Worm (Caenorhabditis elegans) whole organism, mixed stage, embryonic: ENCODE results near the gene M176.4.

Experiments used
- elt-1 ChIP-seq: sonication (generic microtip); optimal IDR thresholded peaks from 2 replicates; lab custom pipeline; 2017; ENCODE audit warnings: missing genetic modification characterization, mild to moderate bottlenecking, missing compliant biosample characterization, antibody characterized with exemption, moderate library complexity, borderline replicate concordance; ENCODE audit not compliant: insufficient read depth
- mab-5 ChIP-seq: fragments of 150-350 bp; optimal IDR thresholded peaks from 2 replicates; lab custom pipeline; 2014; ENCODE audit warnings: missing biosample characterization, missing genetic modification characterization
- sem-2 ChIP-seq: fragments of 200-800 bp; sonication (Bioruptor generic); optimal IDR thresholded peaks from 2 replicates; lab custom pipeline; 2018; ENCODE audit warnings: mild to moderate bottlenecking, missing genetic modification characterization, missing compliant biosample characterization
- ztf-11 ChIP-seq: fragments of 150-350 bp; optimal IDR thresholded peaks from 2 replicates; lab custom pipeline; 2014; ENCODE audit warnings: missing biosample characterization, missing genetic modification characterization

ce11 chrII:9403846-9404245 is 14.3 kb upstream of the M176.4 start, which contains the start of gene Y51B9A.5:
- TF ChIP-seq mab-5 (tag; lab: Kevin White, UChicago), result no peak
- TF ChIP-seq ztf-11 (tag; lab: Kevin White, UChicago), result no peak
- TF ChIP-seq elt-1 (tag; lab: Kevin White, UChicago), result no peak
- TF ChIP-seq sem-2 (GFP tag; lab: Kevin White, UChicago), result no peak
